Fruit fly (Drosophila melanogaster) whole organism, prepupa: ENCODE data around the gene EMC4.

ENCODE experiments used
- Blimp-1 ChIP-seq: fragments of 200-800 bp; sonication (Bioruptor generic); optimal IDR thresholded peaks from 3 replicates; lab custom pipeline; 2017; ENCODE audit warnings: missing biosample characterization, missing genetic modification characterization, mild to moderate bottlenecking, moderate library complexity, missing genetic modification reagents
- CG10631 ChIP-seq: fragments of 200-800 bp; sonication (Bioruptor generic); optimal IDR thresholded peaks from 2 replicates; lab custom pipeline; 2016; ENCODE audit warnings: missing biosample characterization, missing genetic modification characterization
- CG10669 ChIP-seq: fragments of 200-800 bp; sonication (Bioruptor generic); optimal IDR thresholded peaks from 3 replicates; lab custom pipeline; 2018; ENCODE audit warnings: missing biosample characterization, mild to moderate bottlenecking, missing genetic modification characterization, moderate library complexity
- CG11294 ChIP-seq: fragments of 200-800 bp; sonication (Bioruptor generic); IDR thresholded peaks from 2 replicates; pipeline ENCODE4 v1.3.6; 2022; ENCODE audit warnings: missing biosample characterization, missing genetic modification characterization
- CG11762 ChIP-seq: fragments of 200-800 bp; sonication (Bioruptor generic); optimal IDR thresholded peaks from 3 replicates; lab custom pipeline; 2016; ENCODE audit warnings: missing biosample characterization, missing genetic modification characterization; ENCODE audit not compliant: insufficient read depth
- CG11902 ChIP-seq: fragments of 200-800 bp; sonication (Bioruptor generic); optimal IDR thresholded peaks from 3 replicates; lab custom pipeline; 2016; ENCODE audit warnings: missing biosample characterization, missing genetic modification characterization
- CG15336 ChIP-seq: fragments of 200-800 bp; sonication (Bioruptor generic); IDR thresholded peaks from 2 replicates; pipeline ENCODE4 v1.3.6; 2022; ENCODE audit warnings: missing biosample characterization, missing genetic modification characterization
- CG1621 ChIP-seq: fragments of 200-800 bp; sonication (Bioruptor generic); optimal IDR thresholded peaks from 3 replicates; lab custom pipeline; 2018; ENCODE audit warnings: missing biosample characterization, mild to moderate bottlenecking, missing genetic modification characterization
- CG32006 ChIP-seq: fragments of 200-800 bp; sonication (Bioruptor generic); optimal IDR thresholded peaks from 3 replicates; lab custom pipeline; 2017; ENCODE audit warnings: missing biosample characterization, mild to moderate bottlenecking, missing genetic modification characterization
- CG34406 ChIP-seq: fragments of 200-800 bp; sonication (Bioruptor generic); optimal IDR thresholded peaks from 3 replicates; lab custom pipeline; 2016; ENCODE audit warnings: missing biosample characterization, missing genetic modification characterization
- CG3919 ChIP-seq: fragments of 200-800 bp; sonication (Bioruptor generic); optimal IDR thresholded peaks from 3 replicates; lab custom pipeline; 2016; ENCODE audit warnings: missing biosample characterization, missing genetic modification characterization
- CG4318 ChIP-seq: fragments of 200-800 bp; sonication (Bioruptor generic); optimal IDR thresholded peaks from 3 replicates; lab custom pipeline; 2017; ENCODE audit warnings: missing biosample characterization, mild to moderate bottlenecking, missing genetic modification characterization
- CG6163 ChIP-seq: fragments of 200-800 bp; sonication (Bioruptor generic); IDR thresholded peaks from 3 replicates; pipeline ENCODE4 v1.3.6; 2022; ENCODE audit warnings: missing biosample characterization, missing genetic modification characterization
- CG6792 ChIP-seq: fragments of 200-800 bp; sonication (Bioruptor generic); optimal IDR thresholded peaks from 3 replicates; lab custom pipeline; 2016; ENCODE audit warnings: missing biosample characterization, missing genetic modification characterization
- CG6808 ChIP-seq: fragments of 200-800 bp; sonication (Bioruptor generic); optimal IDR thresholded peaks from 3 replicates; lab custom pipeline; 2017; ENCODE audit warnings: missing biosample characterization, missing genetic modification characterization, mild to moderate bottlenecking, moderate library complexity, missing genetic modification reagents
- CG7368 ChIP-seq: fragments of 200-800 bp; sonication (Bioruptor generic); optimal IDR thresholded peaks from 3 replicates; lab custom pipeline; 2016; ENCODE audit warnings: missing biosample characterization, missing genetic modification characterization
- CG8632 ChIP-seq: fragments of 200-800 bp; sonication (Bioruptor generic); optimal IDR thresholded peaks from 3 replicates; lab custom pipeline; 2016; ENCODE audit warnings: missing biosample characterization, missing genetic modification characterization
- Eip78C ChIP-seq: fragments of 200-800 bp; sonication (Bioruptor generic); peaks from one replicate; lab custom pipeline; 2016; ENCODE audit warnings: missing biosample characterization, missing genetic modification characterization
- Eip93F ChIP-seq: fragments of 200-800 bp; sonication (Bioruptor generic); optimal IDR thresholded peaks from 2 replicates; lab custom pipeline; 2016; ENCODE audit warnings: missing biosample characterization, mild to moderate bottlenecking, missing genetic modification characterization
- Ets21C ChIP-seq: fragments of 200-800 bp; sonication (Bioruptor generic); optimal IDR thresholded peaks from 3 replicates; lab custom pipeline; 2016; ENCODE audit warnings: missing biosample characterization, missing genetic modification characterization
- Ets96B ChIP-seq: fragments of 200-800 bp; optimal IDR thresholded peaks from 2 replicates; lab custom pipeline; 2019; ENCODE audit warnings: missing biosample characterization, mild to moderate bottlenecking, missing genetic modification characterization, moderate library complexity
- Hr38 ChIP-seq: sonication (Bioruptor generic); optimal IDR thresholded peaks from 2 replicates; lab custom pipeline; 2016; ENCODE audit warnings: missing biosample characterization, missing genetic modification characterization
- Met ChIP-seq: fragments of 200-800 bp; sonication (Bioruptor generic); optimal IDR thresholded peaks from 3 replicates; lab custom pipeline; 2016; ENCODE audit warnings: missing biosample characterization, missing genetic modification characterization
- Smox ChIP-seq: fragments of 200-800 bp; sonication (Bioruptor generic); optimal IDR thresholded peaks from 3 replicates; lab custom pipeline; 2016; ENCODE audit warnings: missing biosample characterization, missing genetic modification characterization
- Sox102F ChIP-seq: fragments of 200-800 bp; sonication (Bioruptor generic); optimal IDR thresholded peaks from 2 replicates; lab custom pipeline; 2016; ENCODE audit warnings: missing biosample characterization, mild to moderate bottlenecking, missing genetic modification characterization
- Sox14 ChIP-seq: fragments of 200-800 bp; sonication (Bioruptor generic); optimal IDR thresholded peaks from 3 replicates; lab custom pipeline; 2016; ENCODE audit warnings: missing biosample characterization, missing genetic modification characterization
- Sox15 ChIP-seq: fragments of 200-800 bp; sonication (Bioruptor generic); optimal IDR thresholded peaks from 3 replicates; lab custom pipeline; 2016; ENCODE audit warnings: missing biosample characterization, missing genetic modification characterization
- achi ChIP-seq: fragments of 200-800 bp; sonication (Bioruptor generic); optimal IDR thresholded peaks from 3 replicates; lab custom pipeline; 2016; ENCODE audit warnings: missing biosample characterization, missing genetic modification characterization
- cyc ChIP-seq: fragments of 200-800 bp; sonication (Bioruptor generic); optimal IDR thresholded peaks from 3 replicates; lab custom pipeline; 2016; ENCODE audit warnings: missing biosample characterization, missing genetic modification characterization
- dsx ChIP-seq: fragments of 200-800 bp; optimal IDR thresholded peaks from 3 replicates; lab custom pipeline; 2019; ENCODE audit warnings: missing biosample characterization, mild to moderate bottlenecking, missing genetic modification characterization, moderate library complexity; ENCODE audit not compliant: poor library complexity, severe bottlenecking
- eg ChIP-seq: fragments of 200-800 bp; sonication (Bioruptor generic); IDR thresholded peaks from 3 replicates; pipeline ENCODE4 v1.3.6; 2022; ENCODE audit warnings: missing biosample characterization, missing genetic modification characterization
- esn ChIP-seq: fragments of 200-800 bp; sonication (Bioruptor generic); optimal IDR thresholded peaks from 2 replicates; lab custom pipeline; 2016; ENCODE audit warnings: missing biosample characterization, mild to moderate bottlenecking, missing genetic modification characterization, moderate library complexity
- fd59A ChIP-seq: fragments of 200-800 bp; sonication (Bioruptor generic); optimal IDR thresholded peaks from 2 replicates; lab custom pipeline; 2017; ENCODE audit warnings: missing biosample characterization, mild to moderate bottlenecking, missing genetic modification characterization, missing genetic modification reagents
- fd85E ChIP-seq: fragments of 200-800 bp; sonication (Bioruptor generic); optimal IDR thresholded peaks from 3 replicates; lab custom pipeline; 2016; ENCODE audit warnings: missing biosample characterization, missing genetic modification characterization
- fkh ChIP-seq: fragments of 200-800 bp; sonication (Bioruptor generic); optimal IDR thresholded peaks from 3 replicates; lab custom pipeline; 2017; ENCODE audit warnings: missing biosample characterization, mild to moderate bottlenecking, missing genetic modification characterization, moderate library complexity
- lz ChIP-seq: fragments of 200-800 bp; sonication (Bioruptor generic); optimal IDR thresholded peaks from 3 replicates; lab custom pipeline; 2016; ENCODE audit warnings: missing biosample characterization, missing genetic modification characterization
- net ChIP-seq: fragments of 200-800 bp; sonication (Bioruptor generic); optimal IDR thresholded peaks from 3 replicates; lab custom pipeline; 2016; ENCODE audit warnings: missing biosample characterization, missing genetic modification characterization
- pdm3 ChIP-seq: fragments of 200-800 bp; sonication (Bioruptor generic); optimal IDR thresholded peaks from 3 replicates; lab custom pipeline; 2016; ENCODE audit warnings: missing biosample characterization, missing genetic modification characterization
- salr ChIP-seq, 2 experiments: fragments of 200-800 bp; sonication (Bioruptor generic); optimal IDR thresholded peaks; 3 replicates each; lab custom pipeline; 2016 to 2018; ENCODE audit warnings: missing biosample characterization in 2 of 2, missing genetic modification characterization in 2 of 2, mild to moderate bottlenecking in 1 of 2
- spab ChIP-seq: fragments of 200-800 bp; sonication (Bioruptor generic); optimal IDR thresholded peaks from 2 replicates; lab custom pipeline; 2017; ENCODE audit warnings: missing biosample characterization, mild to moderate bottlenecking, missing genetic modification characterization, missing genetic modification reagents
- ss ChIP-seq, 2 experiments: fragments of 200-800 bp; sonication (Bioruptor generic); optimal IDR thresholded peaks; 2 replicates in 1 of 2; 3 replicates in 1 of 2; lab custom pipeline; 2017 to 2018; ENCODE audit warnings: mild to moderate bottlenecking in 2 of 2, missing biosample characterization in 2 of 2, missing genetic modification characterization in 2 of 2, moderate library complexity in 1 of 2
- svp ChIP-seq: fragments of 200-800 bp; sonication (Bioruptor generic); peaks from one replicate; lab custom pipeline; 2016; ENCODE audit warnings: missing biosample characterization, missing genetic modification characterization
- topi ChIP-seq: fragments of 200-800 bp; sonication (Bioruptor generic); optimal IDR thresholded peaks from 3 replicates; lab custom pipeline; 2016; ENCODE audit warnings: missing biosample characterization, missing genetic modification characterization
- vri ChIP-seq: fragments of 200-800 bp; sonication (Bioruptor generic); optimal IDR thresholded peaks from 3 replicates; lab custom pipeline; 2016; ENCODE audit warnings: missing biosample characterization, mild to moderate bottlenecking, missing genetic modification characterization

Gene EMC4

DNA sequence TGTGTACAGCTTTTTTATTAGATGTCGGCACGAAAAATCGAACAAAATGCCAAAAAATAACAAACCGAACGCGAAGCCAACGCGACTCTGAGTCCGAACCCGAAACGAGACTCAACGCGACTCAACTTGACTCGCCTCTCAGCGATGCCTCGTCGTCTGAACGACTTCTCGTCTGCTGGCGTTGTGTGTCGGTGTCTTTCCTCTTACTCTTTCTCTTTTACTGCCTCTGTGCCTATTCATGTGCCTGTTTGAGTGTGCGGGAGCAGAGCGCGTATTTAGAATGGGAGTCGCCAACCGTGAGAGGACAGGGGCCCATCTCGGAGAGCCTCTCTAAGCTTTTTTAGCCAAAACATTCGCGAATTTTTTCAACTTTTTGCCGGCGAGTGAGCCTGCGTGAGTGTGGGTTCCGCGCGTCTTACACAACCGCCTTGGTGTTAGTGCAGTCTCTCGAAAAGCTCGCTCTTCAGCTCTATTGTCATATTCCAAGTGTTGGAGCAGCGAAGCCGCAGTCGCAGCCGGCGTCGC lies 43.3 kb downstream of the EMC4 start (continued):
- TF ChIP-seq CG11762 (GFP tag; lab: Kevin White, UChicago) (no peak), spab (GFP tag; lab: Kevin White, UChicago) (no peak), lz (GFP tag; lab: Kevin White, UChicago) (no peak), Ets21C (GFP tag; lab: Kevin White, UChicago) (no peak), Sox15 (GFP tag; lab: Kevin White, UChicago) (no peak), Blimp-1 (peak; percentile 0), CG10669 (GFP tag; lab: Kevin White, UChicago) (no peak), CG8632 (peak; percentile 7), net (GFP tag; lab: Kevin White, UChicago) (peak; percentile 58), Smox (GFP tag; lab: Kevin White, UChicago) (no peak), Met (GFP tag; lab: Kevin White, UChicago) (peak; percentile 41), CG1621 (no peak), Ets96B (tag; lab: Kevin White, UChicago) (peak; percentile 27), CG11902 (no peak), CG10631 (no peak), dsx (GFP tag; lab: Kevin White, UChicago) (peak; percentile 53), CG11294 (GFP tag; lab: Robert Waterston, UW) (no peak), cyc (GFP tag; lab: Kevin White, UChicago) (no peak), Eip93F (GFP tag; lab: Kevin White, UChicago) (no peak), vri (GFP tag; lab: Kevin White, UChicago) (peak; percentile 91), fkh (peak; percentile 25), Sox14 (GFP tag; lab: Kevin White, UChicago) (peak; percentile 22), esn (GFP tag; lab: Kevin White, UChicago) (peak; percentile 21), achi (peak; percentile 30), eg (GFP tag; lab: Robert Waterston, UW) (peak; percentile 76), ss (GFP tag; optimal IDR thresholded peaks at IDR 0.05; lab: Kevin White, UChicago) (peak; percentile 40 to 55), fd59A (GFP tag; lab: Kevin White, UChicago) (no peak), fd85E (GFP tag; lab: Kevin White, UChicago) (peak; percentile 28), CG6808 (peak; percentile 22), pdm3 (GFP tag; lab: Kevin White, UChicago) (peak; percentile 12), topi (GFP tag; lab: Kevin White, UChicago) (no peak), CG4318 (GFP tag; lab: Kevin White, UChicago) (no peak), CG32006 (peak; percentile 31), CG7368 (GFP tag; lab: Kevin White, UChicago) (no peak), Sox102F (GFP tag; lab: Kevin White, UChicago) (peak; percentile 69), CG34406 (peak; percentile 8), salr (GFP tag; optimal IDR thresholded peaks at IDR 0.05; lab: Kevin White, UChicago) (no peak), CG6792 (GFP tag; lab: Kevin White, UChicago) (no peak), Hr38 (no peak), svp (GFP tag; lab: Kevin White, UChicago) (no peak), CG15336 (GFP tag; lab: Robert Waterston, UW) (peak; percentile 68)

DNA sequence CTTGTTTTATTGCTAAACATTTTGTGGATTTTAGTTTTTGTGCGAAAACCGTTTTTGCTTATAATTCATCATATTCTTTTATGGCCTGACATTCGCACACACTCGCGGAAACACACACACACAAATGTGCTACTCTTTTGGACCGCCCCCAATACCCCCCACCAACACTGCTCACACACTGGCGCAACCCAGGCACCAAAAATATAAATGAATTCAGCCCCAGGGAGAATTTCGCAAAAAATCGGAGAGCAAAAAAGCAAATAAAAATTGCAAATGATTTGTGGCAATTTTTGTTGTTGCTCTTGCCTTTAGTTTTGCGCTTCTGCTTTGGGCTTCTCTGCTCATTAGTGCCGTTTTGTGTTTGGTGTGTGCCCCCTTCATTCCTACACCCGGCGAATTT lies 44.8 kb downstream of the EMC4 start:
- TF ChIP-seq CG3919 (GFP tag; lab: Kevin White, UChicago) (no peak), CG6163 (GFP tag; lab: Robert Waterston, UW) (peak; percentile 7; the same call in 1 of the 3 replicates), CG11294 (GFP tag; lab: Robert Waterston, UW) (no peak), vri (GFP tag; lab: Kevin White, UChicago) (peak; percentile 18), Eip78C (GFP tag; lab: Kevin White, UChicago) (peak; percentile 2), eg (GFP tag; lab: Robert Waterston, UW) (peak; percentile 55; the same call in 1 of the 3 replicates)
